Worm (Caenorhabditis elegans): ENCODE measurements around the gene Y55B1AR.4.

Y55B1AR.4 gene

ce11 chrIII:649935-650334 lies 44.6 kb upstream of the Y55B1AR.4 start:
- no peak for TF ChIP-seq rec-8 (tag; optimal IDR thresholded peaks at IDR 0.05)
- TF ChIP-seq snpc-4 (GFP tag; optimal IDR thresholded peaks at IDR 0.05): no peak
- TF ChIP-seq snpc-4 (tag; optimal IDR thresholded peaks at IDR 0.05): no peak
- TF ChIP-seq mcd-1 (GFP tag; IDR thresholded peaks at IDR 0.05): no peak
- no peak for TF ChIP-seq Y56A3A.18 (GFP tag; IDR thresholded peaks at IDR 0.05)
- no peak for TF ChIP-seq repo-1 (tag; optimal IDR thresholded peaks at IDR 0.05)
- TF ChIP-seq hsf-1 (GFP tag; IDR thresholded peaks at IDR 0.05): no peak
- TF ChIP-seq ets-4 (GFP tag; optimal IDR thresholded peaks at IDR 0.05): no peak
- no peak for TF ChIP-seq F37B4.10 (GFP tag; IDR thresholded peaks at IDR 0.05)
- no peak for TF ChIP-seq dpff-1 (tag; optimal IDR thresholded peaks at IDR 0.05)
- TF ChIP-seq madf-3 (GFP tag; IDR thresholded peaks at IDR 0.05): no peak
- no peak for TF ChIP-seq snpc-1.1 (tag; optimal IDR thresholded peaks at IDR 0.05; ENCODE audit: insufficient read depth)
- no peak for TF ChIP-seq tlf-1 (GFP tag; optimal IDR thresholded peaks at IDR 0.05)
- no peak for TF ChIP-seq dpl-1 (GFP tag; optimal IDR thresholded peaks at IDR 0.05)
- TF ChIP-seq xnd-1 (tag; optimal IDR thresholded peaks at IDR 0.05): no peak
- no peak for TF ChIP-seq lir-1 (GFP tag; conservative IDR thresholded peaks at IDR 0.05)
- no peak for TF ChIP-seq ceh-91 (GFP tag; IDR thresholded peaks at IDR 0.05)
- no peak for TF ChIP-seq lin-40 (tag; optimal IDR thresholded peaks at IDR 0.05)
- TF ChIP-seq T07F8.4 (tag; optimal IDR thresholded peaks at IDR 0.05): no peak

DNA sequence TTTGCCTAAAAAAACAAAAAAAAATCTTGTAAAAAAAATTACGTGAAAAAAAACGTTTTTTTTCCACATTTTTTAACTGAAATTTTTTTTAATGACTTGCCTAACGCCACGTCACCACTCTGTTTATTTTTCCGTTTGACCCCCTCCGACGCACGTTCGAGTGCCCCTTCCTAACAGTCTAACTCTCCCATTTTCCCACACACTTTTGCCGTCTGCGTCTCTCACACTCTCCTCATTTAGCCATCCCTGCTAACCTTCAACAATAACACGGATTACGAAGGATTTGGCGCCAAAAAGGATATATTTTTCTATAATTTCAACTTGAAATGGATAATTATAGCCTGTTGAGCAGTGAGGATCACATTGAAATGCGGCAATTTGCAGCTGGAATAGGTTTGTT lies 41.9 kb upstream of the Y55B1AR.4 start:
- no peak for TF ChIP-seq madf-6 (GFP tag; IDR thresholded peaks at IDR 0.05)
- peak in 1 of 2 experiments; percentile 45 for TF ChIP-seq let-607 (tag; optimal IDR thresholded peaks at IDR 0.05)
- peak; percentile 69; the same call in 1 of the 2 replicates for TF ChIP-seq hmg-1.2 (GFP tag; IDR thresholded peaks at IDR 0.05)

- no peak for TF ChIP-seq nhr-90 (tag; optimal IDR thresholded peaks at IDR 0.05)
- TF ChIP-seq D2030.7 (GFP tag; IDR thresholded peaks at IDR 0.05): no peak
- no peak for TF ChIP-seq cebp-1 (GFP tag; IDR thresholded peaks at IDR 0.05)
- TF ChIP-seq cebp-1 (tag; optimal IDR thresholded peaks at IDR 0.05): no peak
- no peak for TF ChIP-seq lin-26 (GFP tag; IDR thresholded peaks at IDR 0.05)
- no peak for TF ChIP-seq snpc-3.4 (tag; optimal IDR thresholded peaks at IDR 0.05)
- no peak for TF ChIP-seq sptf-2 (GFP tag; optimal IDR thresholded peaks at IDR 0.05)
- no peak for TF ChIP-seq efl-1 (GFP tag; optimal IDR thresholded peaks at IDR 0.05)
- no peak for TF ChIP-seq somi-1 (GFP tag; optimal IDR thresholded peaks at IDR 0.05)
Observed at ce11 chrIII:646454-646853, 41.1 kb upstream of the Y55B1AR.4 start, which contains the start of gene orai-1. Gene orai-1 (plus strand): TSS chrIII:646754.

DNA sequence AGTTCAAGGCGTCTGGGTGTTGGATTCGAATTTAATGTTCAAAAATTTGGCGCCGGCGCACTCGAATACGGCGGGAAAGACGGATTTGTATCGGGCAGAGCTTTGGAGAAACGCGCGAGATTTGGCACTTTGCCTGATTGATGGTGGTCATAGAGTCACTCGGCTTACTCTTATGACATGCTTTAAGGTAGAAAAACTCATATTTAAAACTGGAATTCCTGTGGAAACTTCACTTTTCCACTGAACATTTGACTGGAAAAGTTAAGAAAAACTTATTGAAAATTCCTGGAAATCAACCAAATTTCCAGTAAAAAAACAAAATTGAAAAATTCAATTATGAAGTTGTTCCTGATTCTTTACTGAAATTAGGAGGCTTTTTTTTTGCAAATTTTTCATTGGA lies 39.3 kb upstream of the Y55B1AR.4 start:
- TF ChIP-seq nfya-1 (tag; optimal IDR thresholded peaks at IDR 0.05; ENCODE audit: borderline replicate concordance, insufficient read depth) (no peak), attf-6 (GFP tag; IDR thresholded peaks at IDR 0.05) (no peak), lag-1 (GFP tag; IDR thresholded peaks at IDR 0.05) (no peak), akir-1 (GFP tag; optimal IDR thresholded peaks at IDR 0.05) (no peak), ceh-58 (GFP tag; IDR thresholded peaks at IDR 0.05) (no peak), lsl-1 (GFP tag; optimal IDR thresholded peaks at IDR 0.05) (no peak), F23B12.7 (tag; optimal IDR thresholded peaks at IDR 0.05; ENCODE audit: insufficient read depth) (no peak)
